Worm (Caenorhabditis elegans): ENCODE measurements around the gene aqp-2.

ce11 chrII:9310794-9311193 is 49.0 kb upstream of the aqp-2 start:
- TF ChIP-seq hmg-4 (GFP tag; optimal IDR thresholded peaks at IDR 0.05) (no peak), ets-7 (tag; optimal IDR thresholded peaks at IDR 0.05) (no peak), ama-1 (optimal IDR thresholded peaks at IDR 0.05) (no peak), B0310.2 (tag; optimal IDR thresholded peaks at IDR 0.05) (no peak), tbx-11 (GFP tag; IDR thresholded peaks at IDR 0.05) (no peak), sea-1 (GFP tag; conservative IDR thresholded peaks at IDR 0.05) (no peak), hmbx-1 (tag; optimal IDR thresholded peaks at IDR 0.05) (no peak), flt-1 (GFP tag; IDR thresholded peaks at IDR 0.05) (no peak), aly-1 (tag; optimal IDR thresholded peaks at IDR 0.05) (no peak), tbx-37 (GFP tag; conservative IDR thresholded peaks at IDR 0.05) (no peak), ceh-36 (tag; optimal IDR thresholded peaks at IDR 0.05) (no peak), ceh-13 (GFP tag; optimal IDR thresholded peaks at IDR 0.05) (no peak), F13C5.2 (tag; optimal IDR thresholded peaks at IDR 0.05) (no peak), hnd-1 (tag; optimal IDR thresholded peaks at IDR 0.05) (no peak)

Measured in whole organism, early embryonic.